Worm (Caenorhabditis elegans) whole organism, late embryonic: Measurements from ENCODE around the gene T14B4.3.

ENCODE experiments used
- ceh-24 ChIP-seq: sonication (generic microtip); optimal IDR thresholded peaks from 2 replicates; lab custom pipeline; 2016; ENCODE audit warnings: mild to moderate bottlenecking, missing genetic modification characterization, missing compliant biosample characterization
- ets-4 ChIP-seq: sonication (generic microtip); optimal IDR thresholded peaks from 2 replicates; lab custom pipeline; 2016; ENCODE audit warnings: missing genetic modification characterization, missing compliant biosample characterization
- mec-3 ChIP-seq: sonication (generic microtip); optimal IDR thresholded peaks from 2 replicates; lab custom pipeline; 2016; ENCODE audit warnings: borderline replicate concordance, missing genetic modification characterization, missing compliant biosample characterization
- nfya-1 ChIP-seq: sonication (generic microtip); optimal IDR thresholded peaks from 2 replicates; lab custom pipeline; 2017; ENCODE audit warnings: missing genetic modification characterization, mild to moderate bottlenecking, missing compliant biosample characterization, antibody characterized with exemption, moderate library complexity
- nhr-11 ChIP-seq: fragments of 150-350 bp; optimal IDR thresholded peaks from 2 replicates; lab custom pipeline; 2014; ENCODE audit warnings: missing biosample characterization, missing genetic modification characterization
- pag-3 ChIP-seq: sonication (generic microtip); optimal IDR thresholded peaks from 2 replicates; lab custom pipeline; 2016; ENCODE audit warnings: missing compliant biosample characterization, missing genetic modification characterization, borderline replicate concordance
- pha-4 ChIP-seq: fragments of 150-350 bp; optimal IDR thresholded peaks from 2 replicates; lab custom pipeline; 2018; ENCODE audit warnings: missing biosample characterization, missing genetic modification reagents, missing genetic modification characterization
- tbx-2 ChIP-seq: sonication (generic microtip); optimal IDR thresholded peaks from 2 replicates; lab custom pipeline; 2016; ENCODE audit warnings: missing genetic modification characterization, missing compliant biosample characterization

DNA sequence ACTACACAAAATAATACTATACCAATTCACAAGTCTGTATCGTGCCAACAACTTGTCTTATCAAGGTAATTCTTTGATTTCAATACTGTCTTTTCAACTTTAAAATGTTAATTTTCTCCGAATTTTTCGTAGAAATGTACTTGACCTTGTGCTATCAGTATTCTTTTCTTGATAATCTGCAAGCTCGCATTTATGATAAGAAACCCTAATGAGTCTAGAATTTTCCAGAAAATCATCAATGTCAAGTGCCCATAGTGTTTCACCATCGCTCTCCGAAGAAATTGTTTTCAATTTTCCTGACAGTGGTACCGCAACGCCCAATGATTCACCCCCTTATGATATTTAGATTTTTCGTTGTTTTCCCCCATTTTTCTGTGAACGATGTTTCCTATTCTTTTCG is 46.5 kb downstream of the T14B4.3 start:
- TF ChIP-seq nfya-1 (tag; lab: Kevin White, UChicago), result no peak
- TF ChIP-seq ceh-24, result no peak
- TF ChIP-seq ets-4, result no peak
- no peak for TF ChIP-seq pha-4 (tag; lab: Kevin White, UChicago)
- TF ChIP-seq pag-3 (tag; lab: Kevin White, UChicago), result no peak
- no peak for TF ChIP-seq nhr-11 (tag; lab: Kevin White, UChicago)
- no peak for TF ChIP-seq mec-3 (tag; lab: Kevin White, UChicago)
- no peak for TF ChIP-seq tbx-2 (tag; lab: Kevin White, UChicago)
